Worm (Caenorhabditis elegans) whole organism, L2 larva: ENCODE data around the gene srxa-13.

ENCODE experiments used
- C34F6.9 ChIP-seq: fragments of 150-350 bp; optimal IDR thresholded peaks from 2 replicates; lab custom pipeline; 2014; ENCODE audit warnings: missing biosample characterization, missing genetic modification characterization
- F13H6.1 ChIP-seq: sonication (generic microtip); optimal IDR thresholded peaks from 2 replicates; lab custom pipeline; 2016; ENCODE audit warnings: missing genetic modification characterization, missing compliant biosample characterization
- R02D3.7 ChIP-seq: fragments of 150-350 bp; optimal IDR thresholded peaks from 2 replicates; lab custom pipeline; 2014; ENCODE audit warnings: missing biosample characterization, missing genetic modification characterization
- Y55F3AM.14 ChIP-seq: fragments of 200-800 bp; sonication (Bioruptor generic); optimal IDR thresholded peaks from 2 replicates; lab custom pipeline; 2018; ENCODE audit warnings: mild to moderate bottlenecking, missing genetic modification characterization, missing compliant biosample characterization
- ZK546.5 ChIP-seq: sonication (generic microtip); optimal IDR thresholded peaks from 2 replicates; lab custom pipeline; 2017; ENCODE audit warnings: missing biosample characterization, missing genetic modification characterization
- ama-1 ChIP-seq: fragments of 150-350 bp; optimal IDR thresholded peaks from 2 replicates; lab custom pipeline; 2018; ENCODE audit warnings: inconsistent platforms
- ceh-16 ChIP-seq: fragments of 150-350 bp; optimal IDR thresholded peaks from 2 replicates; lab custom pipeline; 2014; ENCODE audit warnings: missing biosample characterization, missing genetic modification characterization
- ceh-82 ChIP-seq: fragments of 150-350 bp; optimal IDR thresholded peaks from 2 replicates; lab custom pipeline; 2014; ENCODE audit warnings: missing biosample characterization, missing genetic modification characterization
- crh-2 ChIP-seq: sonication (generic microtip); optimal IDR thresholded peaks from 2 replicates; lab custom pipeline; 2017; ENCODE audit warnings: missing biosample characterization, missing genetic modification characterization
- dmd-4 ChIP-seq: sonication (generic microtip); optimal IDR thresholded peaks from 2 replicates; lab custom pipeline; 2017; ENCODE audit warnings: missing biosample characterization, missing genetic modification characterization
- egl-27 ChIP-seq: sonication (generic microtip); optimal IDR thresholded peaks from 3 replicates; lab custom pipeline; 2017; ENCODE audit warnings: missing biosample characterization, missing genetic modification reagents, missing genetic modification characterization
- elt-3 ChIP-seq: sonication (generic microtip); optimal IDR thresholded peaks from 2 replicates; lab custom pipeline; 2017; ENCODE audit warnings: missing biosample characterization, missing genetic modification characterization
- fos-1 ChIP-seq: fragments of 150-350 bp; optimal IDR thresholded peaks from 2 replicates; lab custom pipeline; 2014; ENCODE audit warnings: missing biosample characterization, missing genetic modification characterization
- gmeb-1 ChIP-seq: fragments of 150-350 bp; optimal IDR thresholded peaks from 2 replicates; lab custom pipeline; 2014; ENCODE audit warnings: missing biosample characterization, missing genetic modification characterization
- lin-11 ChIP-seq: fragments of 150-350 bp; sonication (generic microtip); optimal IDR thresholded peaks from 2 replicates; lab custom pipeline; 2014; ENCODE audit warnings: missing biosample characterization, missing genetic modification characterization, inconsistent platforms, mixed read lengths
- lin-13 ChIP-seq: fragments of 150-350 bp; optimal IDR thresholded peaks from 2 replicates; lab custom pipeline; 2014; ENCODE audit warnings: missing biosample characterization, missing genetic modification reagents, missing genetic modification characterization
- lin-39 ChIP-seq: fragments of 150-350 bp; optimal IDR thresholded peaks from 2 replicates; lab custom pipeline; 2014; ENCODE audit warnings: missing biosample characterization, missing genetic modification reagents, missing genetic modification characterization
- lsy-2 ChIP-seq, 2 experiments: fragments of 150-350 bp in 1 of 2; sonication (generic microtip) in 1 of 2; optimal IDR thresholded peaks; 2 replicates each; lab custom pipeline; 2014 to 2017; ENCODE audit warnings: missing biosample characterization in 2 of 2, missing genetic modification characterization in 2 of 2
- mab-5 ChIP-seq: fragments of 150-350 bp; optimal IDR thresholded peaks from 2 replicates; lab custom pipeline; 2014; ENCODE audit warnings: missing biosample characterization, missing genetic modification characterization
- mdl-1 ChIP-seq, 2 experiments: fragments of 150-350 bp in 1 of 2; sonication (generic microtip) in 1 of 2; optimal IDR thresholded peaks; 2 replicates each; lab custom pipeline; 2017; ENCODE audit warnings: missing biosample characterization in 2 of 2, missing genetic modification characterization in 2 of 2
- nhr-11 ChIP-seq: fragments of 150-350 bp; optimal IDR thresholded peaks from 2 replicates; lab custom pipeline; 2014; ENCODE audit warnings: missing biosample characterization, missing genetic modification characterization
- nhr-12 ChIP-seq: fragments of 150-350 bp; optimal IDR thresholded peaks from 2 replicates; lab custom pipeline; 2014; ENCODE audit warnings: missing biosample characterization, missing genetic modification characterization
- nhr-129 ChIP-seq: fragments of 150-350 bp; optimal IDR thresholded peaks from 2 replicates; lab custom pipeline; 2014; ENCODE audit warnings: missing biosample characterization, missing genetic modification characterization
- nhr-21 ChIP-seq: fragments of 150-350 bp; optimal IDR thresholded peaks from 2 replicates; lab custom pipeline; 2014; ENCODE audit warnings: missing biosample characterization, missing genetic modification characterization
- nhr-23 ChIP-seq: fragments of 150-350 bp; optimal IDR thresholded peaks from 2 replicates; lab custom pipeline; 2014; ENCODE audit warnings: missing biosample characterization, missing genetic modification reagents, missing genetic modification characterization
- nhr-237 ChIP-seq: fragments of 150-350 bp; optimal IDR thresholded peaks from 2 replicates; lab custom pipeline; 2014; ENCODE audit warnings: missing biosample characterization, missing genetic modification characterization
- nhr-25 ChIP-seq: fragments of 150-350 bp; sonication (generic microtip); optimal IDR thresholded peaks from 3 replicates; lab custom pipeline; 2014; ENCODE audit warnings: missing biosample characterization, missing genetic modification characterization
- nhr-6 ChIP-seq: fragments of 150-350 bp; optimal IDR thresholded peaks from 2 replicates; lab custom pipeline; 2014; ENCODE audit warnings: missing biosample characterization, missing genetic modification characterization
- peb-1 ChIP-seq: fragments of 150-350 bp; optimal IDR thresholded peaks from 2 replicates; lab custom pipeline; 2014; ENCODE audit warnings: missing biosample characterization, missing genetic modification characterization
- sem-4 ChIP-seq: fragments of 150-350 bp; optimal IDR thresholded peaks from 2 replicates; lab custom pipeline; 2014; ENCODE audit warnings: missing biosample characterization, missing genetic modification reagents, missing genetic modification characterization
- sma-3 ChIP-seq: sonication (generic microtip); optimal IDR thresholded peaks from 2 replicates; lab custom pipeline; 2016; ENCODE audit warnings: missing genetic modification reagents, missing genetic modification characterization, missing compliant biosample characterization
- snpc-4 ChIP-seq: fragments of 150-350 bp; optimal IDR thresholded peaks from 2 replicates; lab custom pipeline; 2014; ENCODE audit warnings: missing biosample characterization, missing genetic modification characterization
- unc-39 ChIP-seq: fragments of 150-350 bp; optimal IDR thresholded peaks from 2 replicates; lab custom pipeline; 2014; ENCODE audit warnings: missing biosample characterization, missing genetic modification characterization
- unc-55 ChIP-seq: fragments of 150-350 bp; sonication (generic microtip); optimal IDR thresholded peaks from 3 replicates; lab custom pipeline; 2014; ENCODE audit warnings: missing biosample characterization, missing genetic modification reagents, missing genetic modification characterization
- unc-62 ChIP-seq: fragments of 150-350 bp; optimal IDR thresholded peaks from 2 replicates; lab custom pipeline; 2014; ENCODE audit warnings: missing biosample characterization, missing genetic modification reagents, missing genetic modification characterization
- ztf-1 ChIP-seq: fragments of 200-800 bp; sonication (Bioruptor generic); conservative IDR thresholded peaks from 2 replicates; pipeline ENCODE4 v1.3.6; 2022; ENCODE audit warnings: missing genetic modification characterization, missing compliant biosample characterization
- ztf-11 ChIP-seq: sonication (generic microtip); optimal IDR thresholded peaks from 2 replicates; lab custom pipeline; 2017; ENCODE audit warnings: missing biosample characterization, missing genetic modification characterization
- ztf-4 ChIP-seq: fragments of 150-350 bp; optimal IDR thresholded peaks from 2 replicates; lab custom pipeline; 2014; ENCODE audit warnings: missing biosample characterization, missing genetic modification characterization

srxa-13 gene

DNA sequence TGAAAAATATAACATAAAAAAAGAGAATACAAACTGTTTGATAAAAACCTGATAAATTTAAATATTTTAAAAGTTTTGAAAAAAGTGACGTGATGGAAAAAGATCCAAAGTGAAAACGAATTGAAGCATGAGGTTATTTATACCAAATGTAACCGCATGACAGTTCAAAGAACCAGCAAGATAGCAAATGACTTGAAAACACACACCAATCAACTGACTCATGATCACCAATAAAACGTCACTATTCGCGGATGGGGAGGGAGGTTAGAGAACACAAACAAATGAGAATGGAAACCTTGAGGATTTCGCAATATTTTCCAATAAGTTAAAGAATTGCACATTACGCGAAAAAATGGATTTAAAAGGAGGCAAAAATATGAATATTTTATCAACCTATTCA lies 20.2 kb upstream of the srxa-13 start, which contains the start of gene C06B3.7 (continued):
- TF ChIP-seq nhr-23 (tag; lab: Kevin White, UChicago) (no peak), ceh-16 (tag; lab: Kevin White, UChicago) (no peak), unc-55 (GFP tag; lab: Kevin White, UChicago) (peak; percentile 73), R02D3.7 (no peak), snpc-4 (tag; lab: Kevin White, UChicago) (peak; percentile 46), peb-1 (tag; lab: Kevin White, UChicago) (no peak), sem-4 (tag; lab: Kevin White, UChicago) (peak; percentile 85), C34F6.9 (tag; lab: Kevin White, UChicago) (peak; percentile 91)

DNA sequence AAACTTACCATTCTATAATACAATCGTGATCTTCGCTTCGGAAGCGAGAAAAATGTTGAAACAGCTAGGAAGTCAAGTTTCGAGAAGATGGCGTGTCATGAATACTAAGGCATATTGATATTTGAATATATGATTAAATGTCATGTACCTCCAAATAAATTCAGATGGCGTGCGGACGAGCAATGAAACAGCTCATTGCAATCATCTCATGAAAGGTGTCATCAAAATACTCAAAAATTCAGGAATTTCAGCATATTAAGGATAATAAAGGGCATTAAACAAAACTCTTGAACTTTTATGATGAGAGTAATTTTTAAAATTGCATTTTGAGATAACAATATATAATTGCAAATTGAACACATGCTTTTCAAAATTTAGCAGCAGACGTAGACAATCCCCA lies 14.2 kb upstream of the srxa-13 start, which contains the start of gene gcy-32:
Gene gcy-32 (minus strand): TSS at position 101 of the 400 bp plus-strand sequence.
- TF ChIP-seq sem-4 (tag; lab: Kevin White, UChicago): no peak
- no peak for TF ChIP-seq snpc-4 (tag; lab: Kevin White, UChicago)
- TF ChIP-seq nhr-11 (tag; lab: Kevin White, UChicago): no peak
- TF ChIP-seq dmd-4: no peak
- TF ChIP-seq nhr-129 (tag; lab: Kevin White, UChicago): no peak
- no peak for TF ChIP-seq nhr-23 (tag; lab: Kevin White, UChicago)
- TF ChIP-seq peb-1 (tag; lab: Kevin White, UChicago): no peak
- no peak for TF ChIP-seq lsy-2 (tag; optimal IDR thresholded peaks at IDR 0.05; lab: Kevin White, UChicago)
- no peak for TF ChIP-seq gmeb-1
- no peak for TF ChIP-seq lin-13
- TF ChIP-seq nhr-21: no peak
- TF ChIP-seq ztf-4 (tag; lab: Kevin White, UChicago): no peak
- no peak for TF ChIP-seq F13H6.1 (tag; lab: Kevin White, UChicago)
- no peak for TF ChIP-seq nhr-237
- no peak for TF ChIP-seq Y55F3AM.14 (GFP tag; lab: Kevin White, UChicago)
- no peak for TF ChIP-seq nhr-12 (tag; lab: Kevin White, UChicago)
- TF ChIP-seq unc-62 (GFP tag; lab: Kevin White, UChicago): no peak
- no peak for TF ChIP-seq ama-1 (lab: Kevin White, UChicago)
- no peak for TF ChIP-seq sma-3 (GFP tag; lab: Kevin White, UChicago)
- no peak for TF ChIP-seq fos-1
- TF ChIP-seq, all 48 proteins: peak for 0

DNA sequence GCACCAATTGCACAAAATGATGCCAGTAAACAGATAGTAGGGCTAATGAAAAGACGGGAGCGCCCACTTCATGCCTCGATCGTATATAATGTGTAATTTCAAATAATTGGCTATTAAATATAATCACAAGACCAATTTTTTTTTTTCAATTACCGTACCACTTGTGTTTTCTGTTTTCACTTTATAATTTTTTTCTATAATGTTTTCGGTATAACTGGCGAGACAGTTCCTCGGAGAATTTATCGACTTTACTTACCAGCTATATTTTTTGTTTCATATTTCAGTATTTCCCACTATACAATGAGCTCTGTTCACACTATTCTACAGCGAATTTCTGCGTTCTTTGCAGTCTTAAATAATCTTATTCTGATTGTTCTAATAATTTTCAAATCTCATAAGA lies 13.4 kb upstream of the srxa-13 start, which contains the start of gene str-252:
Gene str-252 (plus strand): TSS at position 301 of the 400 bp plus-strand sequence.
- TF ChIP-seq mdl-1 (tag; optimal IDR thresholded peaks at IDR 0.05; lab: Kevin White, UChicago): no peak
- no peak for TF ChIP-seq nhr-11 (tag; lab: Kevin White, UChicago)
- no peak for TF ChIP-seq crh-2 (tag; lab: Kevin White, UChicago)
- TF ChIP-seq mab-5 (tag; lab: Kevin White, UChicago): no peak
- no peak for TF ChIP-seq ztf-1 (GFP tag; lab: Robert Waterston, UW)

DNA sequence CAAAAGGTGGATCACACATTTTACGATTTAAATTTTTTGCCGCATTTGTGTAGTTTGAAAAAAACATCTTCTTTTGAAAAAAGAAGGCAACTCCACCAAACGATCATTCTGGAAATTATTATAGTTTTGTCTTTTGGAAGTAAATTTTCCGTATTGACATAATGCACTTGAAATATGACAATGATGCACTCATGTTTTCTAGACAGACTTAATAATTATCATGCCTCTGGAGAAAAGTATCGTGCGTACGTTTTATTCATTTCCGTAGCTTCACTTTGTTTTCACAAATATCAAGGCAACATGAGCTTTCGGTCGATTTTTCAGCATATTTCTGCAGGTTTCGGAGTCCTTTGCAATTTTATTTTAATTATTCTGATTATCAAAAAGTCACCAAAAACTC lies 11.3 kb upstream of the srxa-13 start, which contains the start of gene str-250:
Gene str-250 (plus strand): TSS at position 301 of the 400 bp plus-strand sequence.
- TF ChIP-seq nhr-25 (tag; lab: Kevin White, UChicago): no peak
- TF ChIP-seq unc-62 (GFP tag; lab: Kevin White, UChicago): no peak
- TF ChIP-seq ztf-11 (tag; lab: Kevin White, UChicago): no peak
- no peak for TF ChIP-seq lin-11 (tag; lab: Kevin White, UChicago)
- TF ChIP-seq mdl-1 (tag; optimal IDR thresholded peaks at IDR 0.05; lab: Kevin White, UChicago): no peak
- TF ChIP-seq unc-55 (GFP tag; lab: Kevin White, UChicago): no peak
- no peak for TF ChIP-seq ceh-82 (tag; lab: Kevin White, UChicago)
- TF ChIP-seq lin-13: no peak
- no peak for TF ChIP-seq F13H6.1 (tag; lab: Kevin White, UChicago)
- TF ChIP-seq nhr-11 (tag; lab: Kevin White, UChicago): no peak
- TF ChIP-seq ztf-1 (GFP tag; lab: Robert Waterston, UW): no peak
- no peak for TF ChIP-seq nhr-129 (tag; lab: Kevin White, UChicago)
- no peak for TF ChIP-seq mab-5 (tag; lab: Kevin White, UChicago)
- TF ChIP-seq R02D3.7: no peak
- TF ChIP-seq crh-2 (tag; lab: Kevin White, UChicago): no peak
- TF ChIP-seq egl-27 (tag; lab: Kevin White, UChicago): no peak
- no peak for TF ChIP-seq fos-1
- TF ChIP-seq dmd-4: no peak
- no peak for TF ChIP-seq nhr-21

DNA sequence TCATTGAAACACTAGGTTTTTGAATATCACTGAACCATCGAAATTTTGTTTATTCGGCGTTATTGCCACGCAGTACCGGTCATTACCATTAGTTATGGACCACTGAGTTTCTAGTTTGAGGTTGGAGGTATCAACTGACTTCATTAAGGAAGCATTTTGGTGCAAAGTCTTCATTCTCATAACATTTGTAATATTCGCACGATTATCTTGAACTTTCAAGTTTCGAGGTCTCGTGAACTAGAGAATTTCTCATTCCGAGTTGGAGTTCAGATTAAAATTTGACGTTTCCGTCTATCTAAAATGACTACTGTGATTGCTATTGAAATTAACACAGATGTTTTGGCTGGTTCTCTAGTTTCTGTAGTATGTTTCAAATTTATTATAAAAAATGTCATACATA lies 8.9 kb upstream of the srxa-13 start, which contains the start of gene srx-42:
Gene srx-42 (plus strand): TSS at position 301 of the 400 bp plus-strand sequence.
- TF ChIP-seq elt-3 (tag; lab: Kevin White, UChicago): no peak
- no peak for TF ChIP-seq F13H6.1 (tag; lab: Kevin White, UChicago)
- no peak for TF ChIP-seq nhr-6
- no peak for TF ChIP-seq mdl-1 (tag; optimal IDR thresholded peaks at IDR 0.05; lab: Kevin White, UChicago)
- TF ChIP-seq nhr-12 (tag; lab: Kevin White, UChicago): no peak
- no peak for TF ChIP-seq ZK546.5 (tag; lab: Kevin White, UChicago)
- no peak for TF ChIP-seq C34F6.9 (tag; lab: Kevin White, UChicago)
- no peak for TF ChIP-seq lin-39 (tag; lab: Kevin White, UChicago)
- no peak for TF ChIP-seq lin-13
- TF ChIP-seq lin-11 (tag; lab: Kevin White, UChicago): no peak
- no peak for TF ChIP-seq lsy-2 (tag; optimal IDR thresholded peaks at IDR 0.05; lab: Kevin White, UChicago)
- no peak for TF ChIP-seq crh-2 (tag; lab: Kevin White, UChicago)
- TF ChIP-seq unc-39: no peak
- TF ChIP-seq peb-1 (tag; lab: Kevin White, UChicago): no peak
- TF ChIP-seq nhr-21: no peak
- no peak for TF ChIP-seq ztf-1 (GFP tag; lab: Robert Waterston, UW)
- TF ChIP-seq gmeb-1: no peak
